Fruit fly (Drosophila melanogaster) whole organism, adult: ENCODE results near the gene GC2.

Source experiments
- CG11617 ChIP-seq: fragments of 200-800 bp; sonication (Bioruptor generic); optimal IDR thresholded peaks from 2 replicates; lab custom pipeline; 2017; ENCODE audit warnings: mild to moderate bottlenecking, missing biosample characterization, missing genetic modification reagents, missing genetic modification characterization
- CG12768 ChIP-seq: fragments of 200-800 bp; sonication (Bioruptor generic); optimal IDR thresholded peaks from 2 replicates; lab custom pipeline; 2017; ENCODE audit warnings: missing biosample characterization, missing genetic modification characterization, mild to moderate bottlenecking, moderate library complexity, missing genetic modification reagents
- CG14711 ChIP-seq: fragments of 200-800 bp; sonication (Bioruptor generic); optimal IDR thresholded peaks from 2 replicates; lab custom pipeline; 2018; ENCODE audit warnings: missing biosample characterization, mild to moderate bottlenecking, missing genetic modification characterization, moderate library complexity
- CG1620 ChIP-seq: fragments of 200-800 bp; sonication (Bioruptor generic); optimal IDR thresholded peaks from 2 replicates; lab custom pipeline; 2016; ENCODE audit warnings: missing biosample characterization, missing genetic modification characterization
- CG33017 ChIP-seq: fragments of 200-800 bp; sonication (Bioruptor generic); optimal IDR thresholded peaks from 2 replicates; lab custom pipeline; 2018; ENCODE audit warnings: missing biosample characterization, mild to moderate bottlenecking, missing genetic modification characterization, moderate library complexity
- CG5204 ChIP-seq: fragments of 200-800 bp; sonication (Bioruptor generic); optimal IDR thresholded peaks from 2 replicates; lab custom pipeline; 2016; ENCODE audit warnings: missing biosample characterization, missing genetic modification characterization
- CG7045 ChIP-seq: fragments of 200-800 bp; sonication (Bioruptor generic); optimal IDR thresholded peaks from 2 replicates; lab custom pipeline; 2017; ENCODE audit warnings: missing biosample characterization, mild to moderate bottlenecking, missing genetic modification characterization
- CG7101 ChIP-seq: fragments of 200-800 bp; sonication (Bioruptor generic); optimal IDR thresholded peaks from 2 replicates; lab custom pipeline; 2018; ENCODE audit warnings: missing biosample characterization, mild to moderate bottlenecking, missing genetic modification characterization, moderate library complexity
- Clk ChIP-seq: fragments of 200-800 bp; sonication (Bioruptor generic); optimal IDR thresholded peaks from 2 replicates; lab custom pipeline; 2017; ENCODE audit warnings: missing biosample characterization, missing genetic modification characterization
- Crg-1 ChIP-seq: fragments of 200-800 bp; sonication (Bioruptor generic); optimal IDR thresholded peaks from 2 replicates; lab custom pipeline; 2016; ENCODE audit warnings: missing biosample characterization, missing genetic modification characterization
- Hr96 ChIP-seq: fragments of 200-800 bp; sonication (Bioruptor generic); optimal IDR thresholded peaks from 2 replicates; lab custom pipeline; 2016; ENCODE audit warnings: missing biosample characterization, missing genetic modification characterization
- Mnt ChIP-seq: fragments of 200-800 bp; sonication (Bioruptor generic); optimal IDR thresholded peaks from 2 replicates; lab custom pipeline; 2016; ENCODE audit warnings: missing biosample characterization, mild to moderate bottlenecking, missing genetic modification characterization
- bab1 ChIP-seq: fragments of 200-800 bp; sonication (Bioruptor generic); optimal IDR thresholded peaks from 3 replicates; lab custom pipeline; 2019; ENCODE audit warnings: missing biosample characterization, mild to moderate bottlenecking, missing genetic modification characterization, moderate library complexity
- cic ChIP-seq: fragments of 200-800 bp; sonication (Bioruptor generic); optimal IDR thresholded peaks from 2 replicates; lab custom pipeline; 2017; ENCODE audit warnings: missing biosample characterization, mild to moderate bottlenecking, missing genetic modification characterization, moderate library complexity
- cnc ChIP-seq, 2 experiments: fragments of >200 bp; optimal IDR thresholded peaks; 2 replicates each; lab custom pipeline; 2017
- kay ChIP-seq: fragments of 200-800 bp; sonication (Bioruptor generic); peaks from one replicate; lab custom pipeline; 2016; ENCODE audit warnings: missing biosample characterization, missing genetic modification characterization, borderline replicate concordance
- ovo ChIP-seq: fragments of 200-800 bp; sonication (Bioruptor generic); optimal IDR thresholded peaks from 2 replicates; lab custom pipeline; 2016; ENCODE audit warnings: missing biosample characterization, missing genetic modification characterization
- pad ChIP-seq: fragments of 200-800 bp; sonication (Bioruptor generic); optimal IDR thresholded peaks from 3 replicates; lab custom pipeline; 2017; ENCODE audit warnings: missing biosample characterization, missing genetic modification characterization, mild to moderate bottlenecking, moderate library complexity, missing genetic modification reagents
- tj ChIP-seq: fragments of 200-800 bp; sonication (Bioruptor generic); optimal IDR thresholded peaks from 3 replicates; lab custom pipeline; 2017; ENCODE audit warnings: missing biosample characterization, mild to moderate bottlenecking, missing genetic modification characterization, moderate library complexity
- toe ChIP-seq: fragments of 200-800 bp; sonication (Bioruptor generic); optimal IDR thresholded peaks from 2 replicates; lab custom pipeline; 2016; ENCODE audit warnings: missing biosample characterization, missing genetic modification characterization

The GC2 gene

DNA sequence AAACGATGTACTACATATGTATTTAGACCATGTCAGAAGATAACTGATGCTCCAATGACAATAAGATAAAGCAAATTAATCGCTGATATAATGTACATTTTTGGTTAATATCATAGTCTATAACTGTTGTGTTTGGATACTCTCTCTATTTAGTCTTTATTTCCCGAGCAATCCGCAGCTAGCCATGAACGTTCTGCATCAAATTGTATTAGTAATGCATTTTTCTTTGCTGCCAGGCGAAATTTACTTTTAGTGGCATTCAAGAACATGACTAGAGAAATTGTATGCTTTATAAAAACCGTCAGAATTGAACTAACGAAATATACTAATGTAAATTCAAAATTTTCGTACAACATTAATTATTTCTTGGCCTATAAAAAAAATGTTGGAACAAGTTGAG is at the start of gene GC2:
Gene GC2 (plus strand): TSS at position 301 of the 400 bp plus-strand sequence.
- TF ChIP-seq CG1620 (no peak), Hr96 (no peak), kay (GFP tag; lab: Kevin White, UChicago) (no peak), pad (GFP tag; lab: Kevin White, UChicago) (no peak), bab1 (no peak), CG5204 (GFP tag; lab: Kevin White, UChicago) (no peak), CG33017 (tag; lab: Kevin White, UChicago) (no peak), Clk (GFP tag; lab: Kevin White, UChicago) (no peak), tj (no peak)

dm6 chr3R:11930962-11931361 is 40.5 kb upstream of the GC2 start, which contains the start of gene CG14731:
TSS of gene CG14731 (plus strand) at chr3R:11931262.
- TF ChIP-seq cnc (optimal IDR thresholded peaks at IDR 0.05; lab: Kevin White, UChicago) (no peak), CG11617 (GFP tag; lab: Kevin White, UChicago) (no peak), CG5204 (GFP tag; lab: Kevin White, UChicago) (no peak), tj (no peak), Mnt (GFP tag; lab: Kevin White, UChicago) (no peak), cic (GFP tag; lab: Kevin White, UChicago) (no peak), toe (GFP tag; lab: Kevin White, UChicago) (no peak), Hr96 (no peak), CG1620 (no peak), ovo (GFP tag; lab: Kevin White, UChicago) (no peak), kay (GFP tag; lab: Kevin White, UChicago) (no peak), CG7045 (GFP tag; lab: Kevin White, UChicago) (no peak), Crg-1 (no peak)

DNA sequence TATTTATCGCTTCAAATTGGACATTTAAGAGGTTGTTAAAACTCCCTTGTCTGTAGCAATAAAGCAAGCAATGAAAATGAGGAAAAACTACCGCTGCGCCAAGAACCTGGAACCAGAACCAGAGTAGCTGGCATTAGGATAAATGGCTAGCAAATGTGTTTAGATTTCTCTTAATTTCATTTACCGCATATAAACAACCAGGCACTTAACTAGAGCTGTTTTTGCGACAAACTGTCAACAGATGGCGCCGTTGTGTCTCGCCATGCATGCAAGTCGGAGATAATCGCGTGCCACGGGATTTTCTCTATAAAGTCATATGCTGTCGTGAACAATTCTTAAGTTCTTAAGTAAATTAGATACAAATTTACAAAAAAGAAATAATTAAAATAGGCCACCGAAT is 37.6 kb upstream of the GC2 start:
- TF ChIP-seq Hr96 (no peak), CG11617 (GFP tag; lab: Kevin White, UChicago) (no peak), CG7045 (GFP tag; lab: Kevin White, UChicago) (no peak), cic (GFP tag; lab: Kevin White, UChicago) (no peak), toe (GFP tag; lab: Kevin White, UChicago) (no peak), Clk (GFP tag; lab: Kevin White, UChicago) (no peak), kay (GFP tag; lab: Kevin White, UChicago) (no peak), CG33017 (tag; lab: Kevin White, UChicago) (no peak), CG12768 (GFP tag; lab: Kevin White, UChicago) (no peak), CG14711 (no peak), CG1620 (no peak), CG7101 (tag; lab: Kevin White, UChicago) (no peak)

dm6 chr3R:11937427-11938114 is 33.9 kb upstream of the GC2 start:
- TF ChIP-seq CG14711: no peak
- no peak for TF ChIP-seq CG1620

DNA sequence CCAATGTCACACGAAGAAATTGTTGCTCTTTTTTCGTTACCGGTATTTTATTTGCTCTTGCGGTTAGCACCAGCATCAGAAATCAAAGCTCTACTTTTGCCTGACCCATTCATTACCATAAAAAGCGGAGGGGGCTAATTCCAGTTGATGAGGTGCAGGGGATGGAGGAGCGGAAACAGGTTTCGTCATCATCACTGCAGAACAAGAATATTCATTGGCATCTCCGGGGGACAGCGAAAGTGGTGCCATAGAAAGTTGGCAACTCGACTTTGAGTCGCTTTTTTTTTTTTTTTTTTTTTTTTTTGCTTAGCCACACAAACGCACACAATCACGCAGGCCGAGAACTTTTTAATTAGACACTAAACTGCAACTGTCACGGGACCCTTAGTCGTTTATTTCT is 30.4 kb upstream of the GC2 start:
- no peak for TF ChIP-seq CG33017 (tag; lab: Kevin White, UChicago)
- no peak for TF ChIP-seq CG5204 (GFP tag; lab: Kevin White, UChicago)
- TF ChIP-seq tj: no peak
- TF ChIP-seq Hr96: no peak
- no peak for TF ChIP-seq CG11617 (GFP tag; lab: Kevin White, UChicago)
- no peak for TF ChIP-seq cic (GFP tag; lab: Kevin White, UChicago)
- TF ChIP-seq bab1: no peak
- no peak for TF ChIP-seq Mnt (GFP tag; lab: Kevin White, UChicago)
- no peak for TF ChIP-seq CG14711
- TF ChIP-seq kay (GFP tag; lab: Kevin White, UChicago): no peak
- TF ChIP-seq pad (GFP tag; lab: Kevin White, UChicago): no peak
- TF ChIP-seq ovo (GFP tag; lab: Kevin White, UChicago): no peak
- no peak for TF ChIP-seq Crg-1
- no peak for TF ChIP-seq cnc (optimal IDR thresholded peaks at IDR 0.05; lab: Kevin White, UChicago)
- TF ChIP-seq CG7101 (tag; lab: Kevin White, UChicago): no peak

- TF ChIP-seq CG7045 (GFP tag; lab: Kevin White, UChicago) (no peak), pad (GFP tag; lab: Kevin White, UChicago) (no peak), CG14711 (no peak), Mnt (GFP tag; lab: Kevin White, UChicago) (no peak), toe (GFP tag; lab: Kevin White, UChicago) (no peak), CG11617 (GFP tag; lab: Kevin White, UChicago) (no peak), bab1 (no peak)
Measured at dm6 chr3R:11945450-11946317, 25.8 kb upstream of the GC2 start.
